Worm (Caenorhabditis elegans) whole organism, L1 larva: ENCODE results near the gene CD4.1.

ENCODE experiments used
- aha-1 ChIP-seq: fragments of 150-350 bp; optimal IDR thresholded peaks from 2 replicates; lab custom pipeline; 2014; ENCODE audit warnings: missing biosample characterization, missing genetic modification characterization
- ces-1 ChIP-seq: fragments of 150-350 bp; optimal IDR thresholded peaks from 2 replicates; lab custom pipeline; 2014; ENCODE audit warnings: missing biosample characterization, missing genetic modification reagents, missing genetic modification characterization
- lir-3 ChIP-seq: sonication (generic microtip); optimal IDR thresholded peaks from 2 replicates; lab custom pipeline; 2016; ENCODE audit warnings: mild to moderate bottlenecking, missing genetic modification characterization, moderate library complexity, missing compliant biosample characterization; ENCODE audit not compliant: poor library complexity
- nhr-11 ChIP-seq: fragments of 150-350 bp; optimal IDR thresholded peaks from 2 replicates; lab custom pipeline; 2014; ENCODE audit warnings: missing biosample characterization, missing genetic modification characterization
- nhr-12 ChIP-seq: sonication (generic microtip); optimal IDR thresholded peaks from 2 replicates; lab custom pipeline; 2017; ENCODE audit warnings: missing biosample characterization, missing genetic modification characterization
- nhr-76 ChIP-seq: sonication (generic microtip); optimal IDR thresholded peaks from 2 replicates; lab custom pipeline; 2017; ENCODE audit warnings: missing biosample characterization, missing genetic modification characterization
- pax-3 ChIP-seq: fragments of 200-800 bp; sonication (Bioruptor generic); optimal IDR thresholded peaks from 2 replicates; lab custom pipeline; 2018; ENCODE audit warnings: mild to moderate bottlenecking, missing genetic modification characterization, moderate library complexity, missing compliant biosample characterization
- pqm-1 ChIP-seq: sonication (generic microtip); optimal IDR thresholded peaks from 3 replicates; lab custom pipeline; 2017; ENCODE audit warnings: missing biosample characterization, missing genetic modification characterization
- skn-1 ChIP-seq: fragments of 150-350 bp; optimal IDR thresholded peaks from 2 replicates; lab custom pipeline; 2014; ENCODE audit warnings: missing biosample characterization, missing genetic modification characterization
- xbp-1 ChIP-seq: sonication (generic microtip); optimal IDR thresholded peaks from 2 replicates; lab custom pipeline; 2016; ENCODE audit warnings: missing genetic modification characterization, missing compliant biosample characterization
- zip-4 ChIP-seq: fragments of 200-800 bp; sonication (Bioruptor generic); optimal IDR thresholded peaks from 2 replicates; lab custom pipeline; 2018; ENCODE audit warnings: mild to moderate bottlenecking, missing genetic modification characterization, moderate library complexity, missing compliant biosample characterization

DNA sequence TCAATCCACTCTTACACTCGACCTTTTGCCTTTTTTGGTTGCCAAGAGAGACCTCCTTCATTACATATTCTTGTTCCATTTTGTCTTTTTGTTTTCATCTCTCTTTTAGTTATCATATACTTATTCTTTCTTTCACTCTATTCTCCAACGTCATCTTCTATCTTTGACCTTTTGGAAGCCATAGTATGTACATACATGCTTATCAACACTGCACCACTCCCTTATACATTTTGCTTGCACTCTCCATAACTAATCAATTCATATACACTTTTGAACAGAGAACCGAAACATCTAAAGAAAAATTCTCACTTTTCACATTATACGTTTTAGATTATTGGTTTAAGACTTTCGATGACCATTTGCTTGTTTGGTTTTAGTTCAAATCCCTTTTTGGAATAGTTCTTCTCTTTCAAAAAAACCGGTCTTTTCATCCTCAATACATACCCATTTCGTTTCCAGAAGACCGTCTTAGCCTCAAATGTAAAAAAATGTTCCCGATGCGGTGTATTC is 47.7 kb downstream of the CD4.1 start, which contains the start of gene hex-2:
- TF ChIP-seq nhr-76: no peak
- TF ChIP-seq nhr-11 (tag; lab: Kevin White, UChicago): no peak
- TF ChIP-seq aha-1: no peak
- TF ChIP-seq ces-1 (GFP tag; lab: Kevin White, UChicago): no peak
- TF ChIP-seq skn-1 (tag; lab: Kevin White, UChicago): no peak
- TF ChIP-seq xbp-1 (tag; lab: Kevin White, UChicago): no peak
- TF ChIP-seq pqm-1 (tag; lab: Kevin White, UChicago): no peak
- TF ChIP-seq pax-3 (tag; lab: Kevin White, UChicago): no peak
- TF ChIP-seq zip-4 (GFP tag; lab: Kevin White, UChicago): no peak
- TF ChIP-seq lir-3: no peak
- TF ChIP-seq nhr-12 (tag; lab: Kevin White, UChicago): no peak
